Fruit fly (Drosophila melanogaster) whole organism, embryonic: ENCODE results near the gene Gbs-70E.

Experiments
- Aef1 ChIP-seq: fragments of 200-800 bp; sonication (Bioruptor generic); IDR thresholded peaks from 3 replicates; pipeline ENCODE4 v1.3.6; 2022; ENCODE audit warnings: missing biosample characterization, missing genetic modification characterization
- CG10147 ChIP-seq: fragments of 200-800 bp; sonication (Bioruptor generic); optimal IDR thresholded peaks from 2 replicates; lab custom pipeline; 2019; ENCODE audit warnings: missing biosample characterization, mild to moderate bottlenecking, missing genetic modification characterization, moderate library complexity
- CG10321 ChIP-seq: fragments of 200-800 bp; sonication (Bioruptor generic); IDR thresholded peaks from 2 replicates; pipeline ENCODE4 v1.3.6; 2022; ENCODE audit warnings: missing biosample characterization, missing genetic modification characterization
- CG10654 ChIP-seq: fragments of 200-800 bp; sonication (Bioruptor generic); optimal IDR thresholded peaks from 2 replicates; lab custom pipeline; 2016; ENCODE audit warnings: missing biosample characterization, missing genetic modification characterization
- CG1233 ChIP-seq: fragments of 200-800 bp; sonication (Bioruptor generic); optimal IDR thresholded peaks from 4 replicates; lab custom pipeline; 2018; ENCODE audit warnings: missing biosample characterization, mild to moderate bottlenecking, missing genetic modification characterization
- CG13287 ChIP-seq: fragments of 200-800 bp; sonication (Bioruptor generic); IDR thresholded peaks from 2 replicates; pipeline ENCODE4 v1.3.6; 2022; ENCODE audit warnings: missing biosample characterization, missing genetic modification characterization; ENCODE audit not compliant: partially characterized antibody
- CG13624 ChIP-seq: fragments of 200-800 bp; sonication (Bioruptor generic); optimal IDR thresholded peaks from 2 replicates; lab custom pipeline; 2016; ENCODE audit warnings: missing biosample characterization, missing genetic modification characterization
- CG15696 ChIP-seq: fragments of 200-800 bp; sonication (Bioruptor generic); optimal IDR thresholded peaks from 2 replicates; lab custom pipeline; 2019; ENCODE audit warnings: missing biosample characterization, mild to moderate bottlenecking, missing genetic modification characterization, moderate library complexity
- CG17829 ChIP-seq: fragments of 200-800 bp; optimal IDR thresholded peaks from 2 replicates; lab custom pipeline; 2019; ENCODE audit warnings: missing biosample characterization, mild to moderate bottlenecking, missing genetic modification characterization, moderate library complexity
- CG31388 ChIP-seq: fragments of 200-800 bp; sonication (Bioruptor generic); optimal IDR thresholded peaks from 2 replicates; lab custom pipeline; 2016; ENCODE audit warnings: missing biosample characterization, missing genetic modification characterization
- CG32767 ChIP-seq: fragments of 200-800 bp; sonication (Bioruptor generic); IDR thresholded peaks from 2 replicates; pipeline ENCODE4 v1.3.6; 2022; ENCODE audit warnings: missing biosample characterization, missing genetic modification characterization
- CG3281 ChIP-seq: fragments of 200-800 bp; sonication (Bioruptor generic); optimal IDR thresholded peaks from 3 replicates; lab custom pipeline; 2017; ENCODE audit warnings: missing biosample characterization, mild to moderate bottlenecking, missing genetic modification characterization
- CG3995 ChIP-seq: fragments of 200-800 bp; sonication (Bioruptor generic); optimal IDR thresholded peaks from 3 replicates; lab custom pipeline; 2016; ENCODE audit warnings: missing biosample characterization, missing genetic modification characterization
- CG4404 ChIP-seq: fragments of 200-800 bp; sonication (Bioruptor generic); IDR thresholded peaks from 2 replicates; pipeline ENCODE4 v1.3.6; 2022; ENCODE audit warnings: missing biosample characterization, missing genetic modification characterization
- CG6254 ChIP-seq: fragments of 200-800 bp; sonication (Bioruptor generic); optimal IDR thresholded peaks from 3 replicates; lab custom pipeline; 2017; ENCODE audit warnings: mild to moderate bottlenecking, missing biosample characterization, missing genetic modification reagents, missing genetic modification characterization
- CG6654 ChIP-seq: fragments of 200-800 bp; sonication (Bioruptor generic); optimal IDR thresholded peaks from 2 replicates; lab custom pipeline; 2017; ENCODE audit warnings: missing biosample characterization, mild to moderate bottlenecking, missing genetic modification characterization
- CG6854 ChIP-seq: fragments of 200-800 bp; sonication (Bioruptor generic); optimal IDR thresholded peaks from 3 replicates; lab custom pipeline; 2017; ENCODE audit warnings: missing biosample characterization, mild to moderate bottlenecking, missing genetic modification characterization
- CG7556 ChIP-seq: fragments of 200-800 bp; sonication (Bioruptor generic); optimal IDR thresholded peaks from 2 replicates; lab custom pipeline; 2017; ENCODE audit warnings: missing biosample characterization, mild to moderate bottlenecking, missing genetic modification characterization
- CG7987 ChIP-seq: fragments of 200-800 bp; sonication (Bioruptor generic); optimal IDR thresholded peaks from 2 replicates; lab custom pipeline; 2018; ENCODE audit warnings: missing biosample characterization, mild to moderate bottlenecking, missing genetic modification characterization, moderate library complexity
- CHES-1-like ChIP-seq: fragments of 200-800 bp; sonication (Bioruptor generic); optimal IDR thresholded peaks from 2 replicates; lab custom pipeline; 2016; ENCODE audit warnings: missing biosample characterization, missing genetic modification characterization
- CkIIα-i1 ChIP-seq: fragments of 200-800 bp; sonication (Bioruptor generic); IDR thresholded peaks from 2 replicates; pipeline ENCODE4 v1.3.6; 2022; ENCODE audit warnings: missing biosample characterization, missing genetic modification characterization
- Doc3 ChIP-seq: fragments of 200-800 bp; sonication (Bioruptor generic); IDR thresholded peaks from 3 replicates; pipeline ENCODE4 v1.3.6; 2022; ENCODE audit warnings: missing biosample characterization, missing genetic modification characterization; ENCODE audit not compliant: partially characterized antibody
- Drgx ChIP-seq: fragments of 200-800 bp; sonication (Bioruptor generic); IDR thresholded peaks from 2 replicates; pipeline ENCODE4 v1.3.6; 2022; ENCODE audit warnings: missing biosample characterization, missing genetic modification characterization
- HLHmδ ChIP-seq: fragments of 200-800 bp; sonication (Bioruptor generic); optimal IDR thresholded peaks from 2 replicates; lab custom pipeline; 2018; ENCODE audit warnings: missing biosample characterization, mild to moderate bottlenecking, missing genetic modification characterization, moderate library complexity
- Hmr ChIP-seq: fragments of 200-800 bp; sonication (Bioruptor generic); optimal IDR thresholded peaks from 3 replicates; lab custom pipeline; 2017; ENCODE audit warnings: mild to moderate bottlenecking, missing biosample characterization, missing genetic modification reagents, missing genetic modification characterization
- Kr ChIP-seq: fragments of 200-800 bp; sonication (Bioruptor generic); optimal IDR thresholded peaks from 2 replicates; lab custom pipeline; 2017; ENCODE audit warnings: missing biosample characterization, mild to moderate bottlenecking, missing genetic modification characterization
- Lhr ChIP-seq: fragments of 200-800 bp; sonication (Bioruptor generic); optimal IDR thresholded peaks from 3 replicates; lab custom pipeline; 2017; ENCODE audit warnings: mild to moderate bottlenecking, missing biosample characterization, missing genetic modification reagents, missing genetic modification characterization
- Med ChIP-seq: fragments of 200-800 bp; sonication (Bioruptor generic); peaks from one replicate; lab custom pipeline; 2016; ENCODE audit warnings: missing biosample characterization, missing genetic modification characterization, mild to moderate bottlenecking, inconsistent platforms, moderate library complexity
- Oli ChIP-seq: fragments of 200-800 bp; sonication (Bioruptor generic); optimal IDR thresholded peaks from 2 replicates; lab custom pipeline; 2018; ENCODE audit warnings: missing biosample characterization, mild to moderate bottlenecking, missing genetic modification characterization, moderate library complexity
- Spps ChIP-seq: fragments of 200-800 bp; sonication (Bioruptor generic); optimal IDR thresholded peaks from 2 replicates; lab custom pipeline; 2018; ENCODE audit warnings: missing biosample characterization, mild to moderate bottlenecking, missing genetic modification characterization
- cad ChIP-seq: fragments of >200 bp; optimal IDR thresholded peaks from 2 replicates; lab custom pipeline; 2017; ENCODE audit warnings: missing biosample characterization, missing genetic modification characterization
- cato ChIP-seq: fragments of 200-800 bp; sonication (Bioruptor generic); optimal IDR thresholded peaks from 2 replicates; lab custom pipeline; 2016; ENCODE audit warnings: missing biosample characterization, missing genetic modification characterization, borderline replicate concordance
- chm ChIP-seq: fragments of 200-800 bp; sonication (Bioruptor generic); IDR thresholded peaks from 2 replicates; pipeline ENCODE4 v1.3.6; 2022; ENCODE audit warnings: missing biosample characterization, missing genetic modification characterization
- crol ChIP-seq: fragments of 200-800 bp; sonication (Bioruptor generic); IDR thresholded peaks from 2 replicates; pipeline ENCODE4 v1.3.6; 2022; ENCODE audit warnings: missing biosample characterization, missing genetic modification characterization
- crp ChIP-seq, 2 experiments: fragments of 200-800 bp; sonication (Bioruptor generic); optimal IDR thresholded peaks; 2 replicates in 1 of 2; 3 replicates in 1 of 2; lab custom pipeline; 2017; ENCODE audit warnings: missing biosample characterization in 2 of 2, missing genetic modification characterization in 2 of 2, mild to moderate bottlenecking in 1 of 2, moderate library complexity in 1 of 2
- cwo ChIP-seq: fragments of 200-800 bp; sonication (Bioruptor generic); optimal IDR thresholded peaks from 3 replicates; lab custom pipeline; 2017; ENCODE audit warnings: missing biosample characterization, missing genetic modification characterization, mild to moderate bottlenecking, moderate library complexity, missing genetic modification reagents
- da ChIP-seq: fragments of 200-800 bp; sonication (Bioruptor generic); optimal IDR thresholded peaks from 2 replicates; lab custom pipeline; 2016; ENCODE audit warnings: missing biosample characterization, missing genetic modification characterization
- en ChIP-seq: fragments of 200-800 bp; sonication (Bioruptor generic); optimal IDR thresholded peaks from 2 replicates; lab custom pipeline; 2016; ENCODE audit warnings: missing biosample characterization, missing genetic modification characterization
- grn ChIP-seq: fragments of 200-800 bp; sonication (Bioruptor generic); optimal IDR thresholded peaks from 3 replicates; lab custom pipeline; 2017; ENCODE audit warnings: missing biosample characterization, missing genetic modification characterization
- ken ChIP-seq: fragments of 200-800 bp; sonication (Bioruptor generic); IDR thresholded peaks from 3 replicates; pipeline ENCODE4 v1.3.6; 2022; ENCODE audit warnings: missing biosample characterization, missing genetic modification characterization
- knrl ChIP-seq: fragments of 200-800 bp; sonication (Bioruptor generic); IDR thresholded peaks from 3 replicates; pipeline ENCODE4 v1.3.6; 2022; ENCODE audit warnings: missing biosample characterization, missing genetic modification characterization; ENCODE audit not compliant: partially characterized antibody
- lmd ChIP-seq: fragments of 200-800 bp; sonication (Bioruptor generic); IDR thresholded peaks from 2 replicates; pipeline ENCODE4 v1.3.6; 2022; ENCODE audit warnings: missing biosample characterization, missing genetic modification characterization
- mam ChIP-seq: fragments of 200-800 bp; sonication (Bioruptor generic); optimal IDR thresholded peaks from 3 replicates; lab custom pipeline; 2016; ENCODE audit warnings: missing biosample characterization, missing genetic modification characterization
- mld ChIP-seq: fragments of 200-800 bp; sonication (Bioruptor generic); IDR thresholded peaks from 3 replicates; pipeline ENCODE4 v1.3.6; 2022; ENCODE audit warnings: missing biosample characterization, missing genetic modification characterization; ENCODE audit not compliant: partially characterized antibody
- nerfin-1 ChIP-seq: fragments of 200-800 bp; sonication (Bioruptor generic); optimal IDR thresholded peaks from 3 replicates; lab custom pipeline; 2019; ENCODE audit warnings: missing biosample characterization, mild to moderate bottlenecking, missing genetic modification characterization, moderate library complexity
- otp ChIP-seq: fragments of 200-800 bp; sonication (Bioruptor generic); IDR thresholded peaks from 3 replicates; pipeline ENCODE4, ENCODE4 v1.3.6; 2022; ENCODE audit warnings: missing biosample characterization, missing genetic modification characterization
- pb ChIP-seq: fragments of 200-800 bp; sonication (Bioruptor generic); optimal IDR thresholded peaks from 3 replicates; lab custom pipeline; 2016; ENCODE audit warnings: missing biosample characterization, missing genetic modification characterization
- peb ChIP-seq: fragments of 200-800 bp; sonication (Bioruptor generic); IDR thresholded peaks from 2 replicates; pipeline ENCODE4 v1.3.6; 2022; ENCODE audit warnings: missing biosample characterization, missing genetic modification characterization
- ssp ChIP-seq: fragments of 200-800 bp; sonication (Bioruptor generic); IDR thresholded peaks from 2 replicates; pipeline ENCODE4 v1.3.6; 2022; ENCODE audit warnings: missing biosample characterization, missing genetic modification characterization
- wdn ChIP-seq: fragments of 200-800 bp; sonication (Bioruptor generic); IDR thresholded peaks from 2 replicates; pipeline ENCODE4 v1.3.6; 2022; ENCODE audit warnings: missing biosample characterization, missing genetic modification characterization

Gene Gbs-70E

dm6 chr3L:14537435-14537991, 13.3 kb downstream of the Gbs-70E start, which contains the start of gene Mpcp2 (continued):
- TF ChIP-seq CG13624 (GFP tag; lab: Kevin White, UChicago) (peak; percentile 28), cato (GFP tag; lab: Kevin White, UChicago) (no peak), Aef1 (GFP tag; lab: Robert Waterston, UW) (no peak), CG6654 (GFP tag; lab: Kevin White, UChicago) (no peak), peb (no peak), ken (no peak), cad (no peak), Med (peak; percentile 94), Kr (GFP tag; lab: Kevin White, UChicago) (no peak), CG17829 (tag; lab: Kevin White, UChicago) (peak; percentile 70), Lhr (GFP tag; lab: Kevin White, UChicago) (peak; percentile 97), CHES-1-like (GFP tag; lab: Kevin White, UChicago) (peak; percentile 56), wdn (no peak), Doc3 (GFP tag; lab: Robert Waterston, UW) (no peak), CG31388 (GFP tag; lab: Kevin White, UChicago) (no peak), nerfin-1 (tag; lab: Kevin White, UChicago) (peak; percentile 51), cwo (GFP tag; lab: Kevin White, UChicago) (peak; percentile 43), grn (GFP tag; lab: Kevin White, UChicago) (peak; percentile 25), crol (GFP tag; lab: Robert Waterston, UW) (peak; percentile 96), otp (GFP tag; lab: Robert Waterston, UW) (no peak), pb (GFP tag; lab: Kevin White, UChicago) (no peak), CG10321 (GFP tag; lab: Robert Waterston, UW) (no peak), chm (GFP tag; lab: Robert Waterston, UW) (peak; percentile 48; the same call in 1 of the 2 replicates), CG3281 (GFP tag; lab: Kevin White, UChicago) (peak; percentile 30), en (GFP tag; lab: Kevin White, UChicago) (no peak), CG7987 (GFP tag; lab: Kevin White, UChicago) (peak; percentile 89), lmd (no peak), Oli (no peak), CG13287 (peak; percentile 66), knrl (GFP tag; lab: Robert Waterston, UW) (peak; percentile 54; the same call in 1 of the 3 replicates), CG6254 (GFP tag; lab: Kevin White, UChicago) (no peak), mam (GFP tag; lab: Kevin White, UChicago) (no peak), Drgx (no peak), CG15696 (tag; lab: Kevin White, UChicago) (no peak), CG32767 (no peak; the same call in 1 of the 2 replicates), Hmr (GFP tag; lab: Kevin White, UChicago) (peak; percentile 85), CG6854 (GFP tag; lab: Kevin White, UChicago) (peak; percentile 9), crp (GFP tag; optimal IDR thresholded peaks at IDR 0.05; lab: Kevin White, UChicago) (peak in 1 of 2 experiments; percentile 66), Spps (peak; percentile 30), CG3995 (GFP tag; lab: Kevin White, UChicago) (no peak), da (no peak), CG1233 (peak; percentile 47), HLHmδ (GFP tag; lab: Kevin White, UChicago) (peak; percentile 61), CkIIα-i1 (no peak), CG7556 (GFP tag; lab: Kevin White, UChicago) (peak; percentile 7), CG10147 (GFP tag; lab: Kevin White, UChicago) (peak; percentile 46), CG4404 (GFP tag; lab: Robert Waterston, UW) (no peak), mld (no peak), CG10654 (GFP tag; lab: Kevin White, UChicago) (no peak), ssp (GFP tag; lab: Robert Waterston, UW) (no peak)
